Fruit fly (Drosophila melanogaster) whole organism, adult: Measurements from ENCODE around the gene CG11426.

Experiments
- CG11617 ChIP-seq: fragments of 200-800 bp; sonication (Bioruptor generic); optimal IDR thresholded peaks from 2 replicates; lab custom pipeline; 2017; ENCODE audit warnings: mild to moderate bottlenecking, missing biosample characterization, missing genetic modification reagents, missing genetic modification characterization
- CG1620 ChIP-seq: fragments of 200-800 bp; sonication (Bioruptor generic); optimal IDR thresholded peaks from 2 replicates; lab custom pipeline; 2016; ENCODE audit warnings: missing biosample characterization, missing genetic modification characterization
- CG5204 ChIP-seq: fragments of 200-800 bp; sonication (Bioruptor generic); optimal IDR thresholded peaks from 2 replicates; lab custom pipeline; 2016; ENCODE audit warnings: missing biosample characterization, missing genetic modification characterization
- CG7101 ChIP-seq: fragments of 200-800 bp; sonication (Bioruptor generic); optimal IDR thresholded peaks from 2 replicates; lab custom pipeline; 2018; ENCODE audit warnings: missing biosample characterization, mild to moderate bottlenecking, missing genetic modification characterization, moderate library complexity
- Clk ChIP-seq: fragments of 200-800 bp; sonication (Bioruptor generic); optimal IDR thresholded peaks from 2 replicates; lab custom pipeline; 2017; ENCODE audit warnings: missing biosample characterization, missing genetic modification characterization
- Crg-1 ChIP-seq: fragments of 200-800 bp; sonication (Bioruptor generic); optimal IDR thresholded peaks from 2 replicates; lab custom pipeline; 2016; ENCODE audit warnings: missing biosample characterization, missing genetic modification characterization
- kay ChIP-seq: fragments of 200-800 bp; sonication (Bioruptor generic); peaks from one replicate; lab custom pipeline; 2016; ENCODE audit warnings: missing biosample characterization, missing genetic modification characterization, borderline replicate concordance
- ovo ChIP-seq: fragments of 200-800 bp; sonication (Bioruptor generic); optimal IDR thresholded peaks from 2 replicates; lab custom pipeline; 2016; ENCODE audit warnings: missing biosample characterization, missing genetic modification characterization
- pad ChIP-seq: fragments of 200-800 bp; sonication (Bioruptor generic); optimal IDR thresholded peaks from 3 replicates; lab custom pipeline; 2017; ENCODE audit warnings: missing biosample characterization, missing genetic modification characterization, mild to moderate bottlenecking, moderate library complexity, missing genetic modification reagents
- tj ChIP-seq: fragments of 200-800 bp; sonication (Bioruptor generic); optimal IDR thresholded peaks from 3 replicates; lab custom pipeline; 2017; ENCODE audit warnings: missing biosample characterization, mild to moderate bottlenecking, missing genetic modification characterization, moderate library complexity
- toe ChIP-seq: fragments of 200-800 bp; sonication (Bioruptor generic); optimal IDR thresholded peaks from 2 replicates; lab custom pipeline; 2016; ENCODE audit warnings: missing biosample characterization, missing genetic modification characterization

DNA sequence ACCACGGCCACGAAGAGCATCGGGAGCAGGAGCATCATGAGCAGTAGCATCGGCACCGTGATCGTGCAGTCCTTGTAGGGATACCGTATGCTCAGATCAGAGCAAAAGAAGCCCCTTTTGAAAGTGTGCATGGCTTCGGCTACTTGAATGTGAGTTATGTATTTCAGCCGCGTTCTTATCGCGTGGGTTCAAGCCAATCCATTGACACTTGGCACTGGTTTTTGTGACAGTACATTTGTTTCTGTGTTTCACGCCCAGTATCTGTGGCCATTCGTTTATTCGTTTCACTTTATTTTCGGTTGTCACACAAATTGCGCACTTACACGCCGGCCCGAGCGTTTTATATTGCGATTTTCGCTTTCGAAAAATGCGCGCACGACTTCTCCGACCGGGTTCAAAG is 9.9 kb upstream of the CG11426 start:
- TF ChIP-seq pad (GFP tag; lab: Kevin White, UChicago): no peak
- no peak for TF ChIP-seq tj (GFP tag; lab: Kevin White, UChicago)
- no peak for TF ChIP-seq CG7101 (tag; lab: Kevin White, UChicago)
- no peak for TF ChIP-seq CG5204
- TF ChIP-seq kay (GFP tag; lab: Kevin White, UChicago): no peak
- TF ChIP-seq CG1620: no peak
- TF ChIP-seq Crg-1 (GFP tag; lab: Kevin White, UChicago): no peak
- no peak for TF ChIP-seq ovo
- no peak for TF ChIP-seq Clk (GFP tag; lab: Kevin White, UChicago)
- TF ChIP-seq toe (GFP tag; lab: Kevin White, UChicago): no peak
- TF ChIP-seq CG11617: no peak
